Worm (Caenorhabditis elegans) whole organism, L4 larva: ENCODE measurements around the gene C34H4.5.

Experiments used
- F44E2.7 ChIP-seq: fragments of 200-800 bp; sonication (Bioruptor generic); IDR thresholded peaks from 2 replicates; pipeline ENCODE4 v2.1.2; 2022; ENCODE audit warnings: missing genetic modification characterization, missing compliant biosample characterization
- F49E8.2 ChIP-seq: sonication (generic microtip); optimal IDR thresholded peaks from 2 replicates; lab custom pipeline; 2016; ENCODE audit warnings: missing compliant biosample characterization, mild to moderate bottlenecking, missing genetic modification characterization, borderline replicate concordance
- T20F7.1 ChIP-seq: fragments of 200-800 bp; sonication (Bioruptor generic); optimal IDR thresholded peaks from 2 replicates; lab custom pipeline; 2018; ENCODE audit warnings: mild to moderate bottlenecking, missing genetic modification characterization, missing compliant biosample characterization
- T26A8.4 ChIP-seq: fragments of 200-800 bp; sonication (Bioruptor generic); IDR thresholded peaks from 2 replicates; pipeline ENCODE4 v1.3.6; 2022; ENCODE audit warnings: missing genetic modification characterization, missing compliant biosample characterization
- Y5F2A.4 ChIP-seq: fragments of 200-800 bp; sonication (Bioruptor generic); optimal IDR thresholded peaks from 2 replicates; lab custom pipeline; 2018; ENCODE audit warnings: mild to moderate bottlenecking, missing genetic modification characterization, missing compliant biosample characterization
- aha-1 ChIP-seq: fragments of 150-350 bp; peaks from one replicate; lab custom pipeline; 2014; ENCODE audit warnings: missing biosample characterization, missing genetic modification characterization
- ama-1 ChIP-seq: fragments of 150-350 bp; optimal IDR thresholded peaks from 2 replicates; lab custom pipeline; 2014; ENCODE audit warnings: inconsistent platforms, mixed read lengths
- ceh-44 ChIP-seq: fragments of 200-800 bp; sonication (Bioruptor generic); IDR thresholded peaks from 2 replicates; pipeline ENCODE4 v1.3.6; 2022; ENCODE audit warnings: missing genetic modification reagents, missing genetic modification characterization, missing compliant biosample characterization
- daf-16 ChIP-seq, 3 experiments: sonication (generic microtip); optimal IDR thresholded peaks; 2 replicates each; lab custom pipeline; 2016 to 2017; ENCODE audit warnings: missing genetic modification characterization in 3 of 3, missing genetic modification reagents in 3 of 3, mild to moderate bottlenecking in 2 of 3, missing compliant biosample characterization in 2 of 3, missing biosample characterization in 1 of 3, moderate library complexity in 1 of 3
- dmd-6 ChIP-seq: fragments of 200-800 bp; sonication (Bioruptor generic); IDR thresholded peaks from 2 replicates; pipeline ENCODE4 v1.3.6; 2022; ENCODE audit warnings: missing genetic modification reagents, missing genetic modification characterization, missing compliant biosample characterization
- dmd-9 ChIP-seq: fragments of 200-800 bp; sonication (Bioruptor generic); IDR thresholded peaks from 2 replicates; pipeline ENCODE4 v1.3.6; 2022; ENCODE audit warnings: missing genetic modification reagents, missing genetic modification characterization, missing compliant biosample characterization
- dve-1 ChIP-seq: sonication (generic microtip); optimal IDR thresholded peaks from 2 replicates; lab custom pipeline; 2017; ENCODE audit warnings: antibody characterized with exemption, mild to moderate bottlenecking, missing genetic modification characterization, missing compliant biosample characterization; ENCODE audit not compliant: insufficient read depth
- egl-43 ChIP-seq: fragments of 200-800 bp; sonication (Bioruptor generic); IDR thresholded peaks from 2 replicates; pipeline ENCODE4 v1.3.6; 2022; ENCODE audit warnings: missing genetic modification reagents, missing genetic modification characterization, missing compliant biosample characterization
- fkh-10 ChIP-seq: fragments of 150-350 bp; optimal IDR thresholded peaks from 2 replicates; lab custom pipeline; 2014; ENCODE audit warnings: missing biosample characterization, missing genetic modification reagents, missing genetic modification characterization
- fos-1 ChIP-seq: fragments of 150-350 bp; optimal IDR thresholded peaks from 2 replicates; lab custom pipeline; 2014; ENCODE audit warnings: missing biosample characterization, missing genetic modification characterization
- hif-1 ChIP-seq, 2 experiments: sonication (generic microtip); optimal IDR thresholded peaks; 2 replicates each; lab custom pipeline; 2016 to 2017; ENCODE audit warnings: missing compliant biosample characterization in 2 of 2, missing genetic modification characterization in 2 of 2, missing genetic modification reagents in 2 of 2, missing genotype in 2 of 2, mild to moderate bottlenecking in 1 of 2
- hlh-11 ChIP-seq: fragments of 200-800 bp; sonication (Bioruptor generic); optimal IDR thresholded peaks from 2 replicates; lab custom pipeline; 2018; ENCODE audit warnings: mild to moderate bottlenecking, missing genetic modification characterization, missing compliant biosample characterization
- lin-15B ChIP-seq: fragments of 150-350 bp; sonication (generic microtip); optimal IDR thresholded peaks from 3 replicates; lab custom pipeline; 2014; ENCODE audit warnings: missing biosample characterization, missing genetic modification characterization
- lir-3 ChIP-seq: sonication (generic microtip); optimal IDR thresholded peaks from 2 replicates; lab custom pipeline; 2016; ENCODE audit warnings: mild to moderate bottlenecking, missing genetic modification characterization, missing compliant biosample characterization
- mdl-1 ChIP-seq, 2 experiments: fragments of 150-350 bp in 1 of 2; sonication (generic microtip) in 1 of 2; optimal IDR thresholded peaks; 2 replicates each; lab custom pipeline; 2014 to 2017; ENCODE audit warnings: missing biosample characterization in 2 of 2, missing genetic modification characterization in 2 of 2
- nhr-237 ChIP-seq: sonication (generic microtip); optimal IDR thresholded peaks from 2 replicates; lab custom pipeline; 2017; ENCODE audit warnings: missing biosample characterization, missing genetic modification characterization
- nhr-28 ChIP-seq: fragments of 150-350 bp; optimal IDR thresholded peaks from 2 replicates; lab custom pipeline; 2014; ENCODE audit warnings: missing biosample characterization, missing genetic modification characterization
- nhr-48 ChIP-seq: sonication (generic microtip); optimal IDR thresholded peaks from 2 replicates; lab custom pipeline; 2016; ENCODE audit warnings: mild to moderate bottlenecking, missing genetic modification characterization, missing compliant biosample characterization
- nhr-77 ChIP-seq: fragments of 150-350 bp; optimal IDR thresholded peaks from 2 replicates; lab custom pipeline; 2014; ENCODE audit warnings: missing biosample characterization, missing genetic modification characterization
- php-3 ChIP-seq: fragments of 200-800 bp; sonication (Bioruptor generic); IDR thresholded peaks from 2 replicates; pipeline ENCODE4 v1.3.6; 2022; ENCODE audit warnings: missing genetic modification reagents, missing genetic modification characterization, missing compliant biosample characterization
- pqm-1 ChIP-seq: sonication (generic microtip); optimal IDR thresholded peaks from 2 replicates; lab custom pipeline; 2017; ENCODE audit warnings: missing biosample characterization, missing genetic modification characterization
- rbr-2 ChIP-seq: sonication (generic microtip); optimal IDR thresholded peaks from 2 replicates; lab custom pipeline; 2016; ENCODE audit warnings: missing genotype, missing genetic modification characterization, missing compliant biosample characterization
- set-16 ChIP-seq: fragments of 200-800 bp; sonication (Bioruptor generic); IDR thresholded peaks from 2 replicates; pipeline ENCODE4 v1.3.6; 2022; ENCODE audit warnings: missing genetic modification reagents, missing genetic modification characterization, missing compliant biosample characterization
- spr-1 ChIP-seq: sonication (generic microtip); optimal IDR thresholded peaks from 2 replicates; lab custom pipeline; 2016; ENCODE audit warnings: mild to moderate bottlenecking, missing genetic modification characterization, missing compliant biosample characterization
- spr-3 ChIP-seq: fragments of 200-800 bp; sonication (Bioruptor generic); optimal IDR thresholded peaks from 2 replicates; lab custom pipeline; 2018; ENCODE audit warnings: mild to moderate bottlenecking, missing genetic modification characterization, missing compliant biosample characterization
- tag-97 ChIP-seq: fragments of 200-800 bp; sonication (Bioruptor generic); IDR thresholded peaks from 2 replicates; pipeline ENCODE4 v1.3.6; 2022; ENCODE audit warnings: missing genetic modification characterization, missing compliant biosample characterization
- unc-62 ChIP-seq, 3 experiments: fragments of 150-350 bp in 1 of 3; sonication (generic microtip); optimal IDR thresholded peaks in 2 of 3; peaks in 1 of 3; 1 replicate in 1 of 3; 2 replicates in 2 of 3; lab custom pipeline; 2014 to 2017; ENCODE audit warnings: missing biosample characterization in 3 of 3, missing genetic modification characterization in 3 of 3, missing genetic modification reagents in 3 of 3, missing genotype in 1 of 3
- vab-7 ChIP-seq: fragments of 200-800 bp; sonication (Bioruptor generic); IDR thresholded peaks from 2 replicates; pipeline ENCODE4 v1.3.6; 2022; ENCODE audit warnings: missing genetic modification reagents, missing genetic modification characterization, missing compliant biosample characterization
- zag-1 ChIP-seq: fragments of 150-350 bp; optimal IDR thresholded peaks from 2 replicates; lab custom pipeline; 2014; ENCODE audit warnings: missing biosample characterization, missing genetic modification characterization
- zip-11 ChIP-seq: fragments of 200-800 bp; sonication (Bioruptor generic); IDR thresholded peaks from 2 replicates; pipeline ENCODE4 v1.3.6; 2022; ENCODE audit warnings: missing genetic modification characterization, missing compliant biosample characterization
- ztf-7 ChIP-seq: fragments of 150-350 bp; optimal IDR thresholded peaks from 2 replicates; lab custom pipeline; 2014; ENCODE audit warnings: missing biosample characterization, missing genetic modification characterization

C34H4.5 gene

ce11 chrIV:1559931-1560330, 9.9 kb upstream of the C34H4.5 start, which contains the start of gene Y41D4B.17 (continued):
- TF ChIP-seq dmd-9 = no peak
- TF ChIP-seq spr-3 (GFP tag; lab: Kevin White, UChicago) = no peak
- no peak for TF ChIP-seq spr-1 (tag; lab: Kevin White, UChicago)
- TF ChIP-seq dve-1 = peak; percentile 7
- TF ChIP-seq F49E8.2 = no peak

ce11 chrIV:1555021-1555720, 5.1 kb upstream of the C34H4.5 start, which contains the start of gene C34H4.1:
TSS of gene C34H4.1 (plus strand) at chrIV:1555579.
- TF ChIP-seq nhr-28 (tag; lab: Kevin White, UChicago) = peak; percentile 49
- TF ChIP-seq unc-62 (GFP tag; optimal IDR thresholded peaks at IDR 0.05 in 1 of 2; lab: Kevin White, UChicago) = peak in 1 of 2 experiments; percentile 82
- no peak for TF ChIP-seq unc-62 (tag; optimal IDR thresholded peaks at IDR 0.05; lab: Kevin White, UChicago)
- peak; percentile 21 for TF ChIP-seq nhr-77 (tag; lab: Kevin White, UChicago)
- peak; percentile 53 for TF ChIP-seq aha-1 (tag; lab: Kevin White, UChicago)
- no peak for TF ChIP-seq daf-16 (GFP tag; optimal IDR thresholded peaks at IDR 0.05; lab: Kevin White, UChicago)
- peak; percentile 46 for TF ChIP-seq daf-16 (tag; optimal IDR thresholded peaks at IDR 0.05; lab: Kevin White, UChicago)
- peak; percentile 66 for TF ChIP-seq pqm-1
- peak; percentile 5 for TF ChIP-seq dve-1
- no peak for TF ChIP-seq ceh-44 (GFP tag; lab: Robert Waterston, UW)
- TF ChIP-seq lin-15B (tag; lab: Kevin White, UChicago) = no peak
- TF ChIP-seq hlh-11 = peak; percentile 19
- TF ChIP-seq set-16 (GFP tag; lab: Robert Waterston, UW) = peak; percentile 28; the same call in 1 of the 2 replicates
- TF ChIP-seq nhr-237 (tag; lab: Kevin White, UChicago) = no peak
- TF ChIP-seq fkh-10 (GFP tag; lab: Kevin White, UChicago) = no peak
- peak; percentile 50; the same call in 1 of the 2 replicates for TF ChIP-seq dmd-6 (GFP tag; lab: Robert Waterston, UW)
- no peak for TF ChIP-seq F44E2.7 (GFP tag; lab: Robert Waterston, UW)
- TF ChIP-seq php-3 = no peak
- TF ChIP-seq lir-3 (tag; lab: Kevin White, UChicago) = no peak

- TF ChIP-seq dmd-6 (GFP tag; lab: Robert Waterston, UW) = peak; percentile 11; the same call in 1 of the 2 replicates
- TF ChIP-seq mdl-1 (tag; optimal IDR thresholded peaks at IDR 0.05; lab: Kevin White, UChicago) = no peak
- no peak for TF ChIP-seq hif-1 (tag; optimal IDR thresholded peaks at IDR 0.05; lab: Kevin White, UChicago)
- no peak for TF ChIP-seq lir-3 (tag; lab: Kevin White, UChicago)
- no peak for TF ChIP-seq rbr-2 (tag; lab: Kevin White, UChicago)
- no peak for TF ChIP-seq ztf-7 (tag; lab: Kevin White, UChicago)
- peak; percentile 44 for TF ChIP-seq pqm-1
- no peak for TF ChIP-seq nhr-237 (tag; lab: Kevin White, UChicago)
- no peak for TF ChIP-seq zip-11 (GFP tag; lab: Robert Waterston, UW)
- no peak for TF ChIP-seq ama-1 (lab: Kevin White, UChicago)
- no peak for TF ChIP-seq vab-7
- TF ChIP-seq tag-97 (GFP tag; lab: Robert Waterston, UW) = no peak
- peak; percentile 62 for TF ChIP-seq nhr-28 (tag; lab: Kevin White, UChicago)
- TF ChIP-seq spr-3 (GFP tag; lab: Kevin White, UChicago) = no peak
- peak; percentile 1 for TF ChIP-seq hlh-11
- TF ChIP-seq T26A8.4 (GFP tag; lab: Robert Waterston, UW) = no peak
- TF ChIP-seq egl-43 (GFP tag; lab: Robert Waterston, UW) = no peak
Observed at ce11 chrIV:1553195-1553918, 3.3 kb upstream of the C34H4.5 start, which contains the start of gene C34H4.2. TSS of gene C34H4.2 (plus strand) at chrIV:1553752.

- TF ChIP-seq nhr-28 (tag; lab: Kevin White, UChicago) (peak; percentile 9), fos-1 (no peak), nhr-48 (tag; lab: Kevin White, UChicago) (no peak), zag-1 (no peak), pqm-1 (peak; percentile 56), Y5F2A.4 (GFP tag; lab: Kevin White, UChicago) (no peak), daf-16 (GFP tag; optimal IDR thresholded peaks at IDR 0.05; lab: Kevin White, UChicago) (no peak), daf-16 (tag; optimal IDR thresholded peaks at IDR 0.05; lab: Kevin White, UChicago) (peak; percentile 6), T20F7.1 (no peak)
Observed at ce11 chrIV:1550578-1550977, 547 bp upstream of the C34H4.5 start, which contains the start of gene tag-244. TSS of gene tag-244 (plus strand) at chrIV:1550878.
